1 fruit fly cellular context compared by ENCODE assay signal in the genomic region with DNA sequence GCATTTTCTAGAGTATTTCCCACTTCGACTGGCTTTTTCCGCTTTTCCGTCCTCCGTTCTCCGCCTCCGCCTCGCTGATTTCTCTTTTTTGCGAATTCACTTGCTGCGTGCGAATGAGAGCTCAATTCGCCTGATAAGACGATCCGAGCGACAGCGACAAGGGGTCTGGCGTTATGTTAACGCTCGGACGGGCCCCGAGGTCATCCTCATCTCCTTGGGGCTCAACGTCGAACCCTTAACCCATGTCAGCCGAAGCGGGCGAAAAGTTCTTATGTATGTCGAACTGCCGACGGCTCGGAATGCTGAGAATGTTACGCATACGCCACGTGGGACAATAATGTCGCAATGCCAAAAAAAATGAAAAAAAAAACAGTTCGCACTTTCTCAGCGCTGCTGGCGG.
TF ChIP-seq lines count a peak whose summit lies in the region.

No protein-coding gene starts in this region.

TF ChIP-seq in whole organism, embryonic, 481 proteins besides CTCF, POLR2A, EP300 and RAD21 (continued from another document):
- TF ChIP-seq stc (GFP tag; IDR thresholded peaks at IDR 0.05; lab: Robert Waterston, UW): no peak
- TF ChIP-seq eyg (GFP tag; optimal IDR thresholded peaks at IDR 0.05; lab: Kevin White, UChicago): no peak
- no peak for TF ChIP-seq klu (GFP tag; IDR thresholded peaks at IDR 0.05; lab: Robert Waterston, UW)
- no peak for TF ChIP-seq CG10654 (GFP tag; optimal IDR thresholded peaks at IDR 0.05; lab: Kevin White, UChicago)
- no peak for TF ChIP-seq pan (optimal IDR thresholded peaks at IDR 0.05; lab: Kevin White, UChicago)
- TF ChIP-seq pan (GFP tag; optimal IDR thresholded peaks at IDR 0.05 in 1 of 2, IDR thresholded peaks at IDR 0.05 in 1 of 2): no peak
- no peak for TF ChIP-seq so (GFP tag; IDR thresholded peaks at IDR 0.05; lab: Robert Waterston, UW)
- no peak for TF ChIP-seq gro (GFP tag; optimal IDR thresholded peaks at IDR 0.05; lab: Kevin White, UChicago)
- no peak for TF ChIP-seq Hr51 (GFP tag; optimal IDR thresholded peaks at IDR 0.05; lab: Kevin White, UChicago)
- TF ChIP-seq gcm (GFP tag; optimal IDR thresholded peaks at IDR 0.05; lab: Kevin White, UChicago): no peak
- TF ChIP-seq seq (GFP tag; IDR thresholded peaks at IDR 0.05; lab: Robert Waterston, UW): no peak
